Fruit fly (Drosophila melanogaster) whole organism, embryonic: ENCODE measurements around the gene CG18598.

Experiments
- Antp ChIP-seq: fragments of 200-800 bp; sonication (Bioruptor generic); optimal IDR thresholded peaks from 3 replicates; lab custom pipeline; 2016; ENCODE audit warnings: missing biosample characterization, missing genetic modification characterization
- CG10366 ChIP-seq: fragments of 200-800 bp; sonication (Bioruptor generic); IDR thresholded peaks from 2 replicates; pipeline ENCODE4 v1.3.6; 2022; ENCODE audit warnings: missing biosample characterization, missing genetic modification characterization
- CG10431 ChIP-seq: fragments of 200-800 bp; sonication (Bioruptor generic); optimal IDR thresholded peaks from 3 replicates; lab custom pipeline; 2018; ENCODE audit warnings: missing biosample characterization, mild to moderate bottlenecking, missing genetic modification characterization
- CG11247 ChIP-seq: fragments of 200-800 bp; sonication (Bioruptor generic); IDR thresholded peaks from 2 replicates; pipeline ENCODE4 v1.3.6; 2022; ENCODE audit warnings: missing biosample characterization, missing genetic modification characterization
- CG11398 ChIP-seq: fragments of 200-800 bp; sonication (Bioruptor generic); optimal IDR thresholded peaks from 2 replicates; lab custom pipeline; 2016; ENCODE audit warnings: missing biosample characterization, missing genetic modification characterization
- CG11723 ChIP-seq: fragments of 200-800 bp; sonication (Bioruptor generic); optimal IDR thresholded peaks from 2 replicates; lab custom pipeline; 2017; ENCODE audit warnings: missing biosample characterization, mild to moderate bottlenecking, missing genetic modification characterization
- CG12659 ChIP-seq: fragments of 200-800 bp; sonication (Bioruptor generic); optimal IDR thresholded peaks from 3 replicates; lab custom pipeline; 2017; ENCODE audit warnings: mild to moderate bottlenecking, missing biosample characterization, missing genetic modification reagents, missing genetic modification characterization
- CG15073 ChIP-seq: fragments of 200-800 bp; sonication (Bioruptor generic); optimal IDR thresholded peaks from 2 replicates; lab custom pipeline; 2016; ENCODE audit warnings: missing biosample characterization, missing genetic modification characterization
- CG16813 ChIP-seq: fragments of 200-800 bp; sonication (Bioruptor generic); IDR thresholded peaks from 3 replicates; pipeline ENCODE4 v1.3.6; 2022; ENCODE audit warnings: missing biosample characterization, missing genetic modification characterization; ENCODE audit not compliant: partially characterized antibody
- CG17359 ChIP-seq: fragments of 200-800 bp; sonication (Bioruptor generic); optimal IDR thresholded peaks from 3 replicates; lab custom pipeline; 2018; ENCODE audit warnings: missing biosample characterization, mild to moderate bottlenecking, missing genetic modification characterization, moderate library complexity
- CG17829 ChIP-seq: fragments of 200-800 bp; optimal IDR thresholded peaks from 2 replicates; lab custom pipeline; 2019; ENCODE audit warnings: missing biosample characterization, mild to moderate bottlenecking, missing genetic modification characterization, moderate library complexity
- CG18764 ChIP-seq: fragments of 200-800 bp; sonication (Bioruptor generic); optimal IDR thresholded peaks from 3 replicates; lab custom pipeline; 2016; ENCODE audit warnings: missing biosample characterization, missing genetic modification characterization
- CG2116 ChIP-seq: fragments of 200-800 bp; sonication (Bioruptor generic); optimal IDR thresholded peaks from 3 replicates; lab custom pipeline; 2018; ENCODE audit warnings: missing biosample characterization, mild to moderate bottlenecking, missing genetic modification characterization
- CG31224 ChIP-seq: fragments of 200-800 bp; sonication (Bioruptor generic); IDR thresholded peaks from 2 replicates; pipeline ENCODE4 v1.3.6; 2022; ENCODE audit warnings: missing biosample characterization, missing genetic modification characterization
- CG3995 ChIP-seq: fragments of 200-800 bp; sonication (Bioruptor generic); optimal IDR thresholded peaks from 3 replicates; lab custom pipeline; 2016; ENCODE audit warnings: missing biosample characterization, missing genetic modification characterization
- CG6791 ChIP-seq: fragments of 200-800 bp; sonication (Bioruptor generic); IDR thresholded peaks from 3 replicates; pipeline ENCODE4 v1.3.6; 2022; ENCODE audit warnings: missing biosample characterization, missing genetic modification characterization; ENCODE audit not compliant: partially characterized antibody
- Chrac-16 ChIP-seq: fragments of 200-800 bp; sonication (Bioruptor generic); optimal IDR thresholded peaks from 3 replicates; lab custom pipeline; 2016; ENCODE audit warnings: missing biosample characterization, missing genetic modification characterization
- Dref ChIP-seq: fragments of 200-800 bp; sonication (Bioruptor generic); IDR thresholded peaks from 2 replicates; pipeline ENCODE4 v1.3.6; 2022; ENCODE audit warnings: missing biosample characterization, missing genetic modification characterization
- GATAe ChIP-seq: fragments of 200-800 bp; sonication (Bioruptor generic); conservative IDR thresholded peaks from 2 replicates; pipeline ENCODE4 v1.3.6; 2022; ENCODE audit warnings: missing biosample characterization, missing genetic modification characterization
- Gug ChIP-seq: fragments of 200-800 bp; sonication (Bioruptor generic); IDR thresholded peaks from 4 replicates; pipeline ENCODE4 v1.3.6; 2022; ENCODE audit warnings: missing biosample characterization, missing genetic modification characterization
- HLH3B ChIP-seq: fragments of 200-800 bp; sonication (Bioruptor generic); IDR thresholded peaks from 2 replicates; pipeline ENCODE4 v1.3.6; 2022; ENCODE audit warnings: missing biosample characterization, missing genetic modification characterization
- Hr3 ChIP-seq: fragments of 200-800 bp; sonication (Bioruptor generic); optimal IDR thresholded peaks from 3 replicates; lab custom pipeline; 2016; ENCODE audit warnings: missing biosample characterization, missing genetic modification characterization
- Kr ChIP-seq: fragments of 200-800 bp; sonication (Bioruptor generic); optimal IDR thresholded peaks from 2 replicates; lab custom pipeline; 2017; ENCODE audit warnings: missing biosample characterization, mild to moderate bottlenecking, missing genetic modification characterization
- MESR4 ChIP-seq: fragments of 200-800 bp; sonication (Bioruptor generic); optimal IDR thresholded peaks from 2 replicates; lab custom pipeline; 2018; ENCODE audit warnings: missing biosample characterization, mild to moderate bottlenecking, missing genetic modification characterization, moderate library complexity
- Mes4 ChIP-seq: fragments of 200-800 bp; sonication (Bioruptor generic); optimal IDR thresholded peaks from 2 replicates; lab custom pipeline; 2016; ENCODE audit warnings: missing biosample characterization, missing genetic modification characterization
- Pdp1 ChIP-seq, 2 experiments: fragments of 200-800 bp; sonication (Bioruptor generic); optimal IDR thresholded peaks; 3 replicates each; lab custom pipeline; 2016; ENCODE audit warnings: missing biosample characterization in 2 of 2, missing genetic modification characterization in 2 of 2, mild to moderate bottlenecking in 1 of 2, moderate library complexity in 1 of 2
- TFAM ChIP-seq: fragments of 200-800 bp; sonication (Bioruptor generic); optimal IDR thresholded peaks from 2 replicates; lab custom pipeline; 2017; ENCODE audit warnings: missing biosample characterization, missing genetic modification characterization, inconsistent platforms
- ab ChIP-seq: fragments of 200-800 bp; sonication (Bioruptor generic); optimal IDR thresholded peaks from 2 replicates; lab custom pipeline; 2016; ENCODE audit warnings: missing biosample characterization, missing genetic modification characterization
- ara ChIP-seq: fragments of 200-800 bp; sonication (Bioruptor generic); IDR thresholded peaks from 2 replicates; pipeline ENCODE4 v1.3.6; 2022; ENCODE audit warnings: missing biosample characterization, missing genetic modification characterization
- bab2 ChIP-seq: fragments of 200-800 bp; sonication (Bioruptor generic); optimal IDR thresholded peaks from 2 replicates; lab custom pipeline; 2016; ENCODE audit warnings: missing biosample characterization, missing genetic modification characterization
- br ChIP-seq: fragments of >200 bp; optimal IDR thresholded peaks from 2 replicates; lab custom pipeline; 2017
- btn ChIP-seq: fragments of 200-800 bp; sonication (Bioruptor generic); optimal IDR thresholded peaks from 2 replicates; lab custom pipeline; 2016; ENCODE audit warnings: missing biosample characterization, missing genetic modification characterization
- corto ChIP-seq: fragments of 200-800 bp; sonication (Bioruptor generic); optimal IDR thresholded peaks from 2 replicates; lab custom pipeline; 2016; ENCODE audit warnings: missing biosample characterization, mild to moderate bottlenecking, missing genetic modification characterization, moderate library complexity
- crol ChIP-seq: fragments of 200-800 bp; sonication (Bioruptor generic); IDR thresholded peaks from 2 replicates; pipeline ENCODE4 v1.3.6; 2022; ENCODE audit warnings: missing biosample characterization, missing genetic modification characterization
- dmrt11E ChIP-seq: fragments of 200-800 bp; sonication (Bioruptor generic); optimal IDR thresholded peaks from 3 replicates; lab custom pipeline; 2018; ENCODE audit warnings: missing biosample characterization, mild to moderate bottlenecking, missing genetic modification characterization, moderate library complexity
- emc ChIP-seq: fragments of 200-800 bp; sonication (Bioruptor generic); optimal IDR thresholded peaks from 2 replicates; lab custom pipeline; 2016; ENCODE audit warnings: missing biosample characterization, missing genetic modification characterization
- fru ChIP-seq: fragments of >200 bp; optimal IDR thresholded peaks from 2 replicates; lab custom pipeline; 2017
- jigr1 ChIP-seq: fragments of 200-800 bp; sonication (Bioruptor generic); IDR thresholded peaks from 3 replicates; pipeline ENCODE4 v1.3.6; 2022; ENCODE audit warnings: missing biosample characterization, missing genetic modification characterization
- kah ChIP-seq: fragments of 200-800 bp; sonication (Bioruptor generic); optimal IDR thresholded peaks from 2 replicates; lab custom pipeline; 2018; ENCODE audit warnings: missing biosample characterization, mild to moderate bottlenecking, missing genetic modification characterization
- nom ChIP-seq: fragments of 200-800 bp; sonication (Bioruptor generic); optimal IDR thresholded peaks from 2 replicates; lab custom pipeline; 2017; ENCODE audit warnings: missing biosample characterization, missing genetic modification characterization, mild to moderate bottlenecking, moderate library complexity, missing genetic modification reagents
- odd ChIP-seq: fragments of 200-800 bp; sonication (Bioruptor generic); optimal IDR thresholded peaks from 2 replicates; lab custom pipeline; 2017; ENCODE audit warnings: missing biosample characterization, mild to moderate bottlenecking, missing genetic modification characterization
- pita ChIP-seq: fragments of 200-800 bp; sonication (Bioruptor generic); optimal IDR thresholded peaks from 2 replicates; lab custom pipeline; 2017; ENCODE audit warnings: missing biosample characterization, mild to moderate bottlenecking, missing genetic modification characterization
- ranshi ChIP-seq: fragments of 200-800 bp; sonication (Bioruptor generic); IDR thresholded peaks from 2 replicates; pipeline ENCODE4 v1.3.6; 2022; ENCODE audit warnings: missing biosample characterization, missing genetic modification characterization
- sim ChIP-seq: fragments of 200-800 bp; sonication (Bioruptor generic); IDR thresholded peaks from 2 replicates; pipeline ENCODE4 v1.3.6; 2022; ENCODE audit warnings: missing biosample characterization, missing genetic modification characterization
- sima ChIP-seq: fragments of 200-800 bp; sonication (Bioruptor generic); optimal IDR thresholded peaks from 2 replicates; lab custom pipeline; 2016; ENCODE audit warnings: missing biosample characterization, missing genetic modification characterization
- sisA ChIP-seq: fragments of 200-800 bp; sonication (Bioruptor generic); IDR thresholded peaks from 2 replicates; pipeline ENCODE4 v1.3.6; 2022; ENCODE audit warnings: missing biosample characterization, missing genetic modification characterization
- slp2 ChIP-seq: fragments of 200-800 bp; sonication (Bioruptor generic); optimal IDR thresholded peaks from 2 replicates; lab custom pipeline; 2016; ENCODE audit warnings: missing biosample characterization, missing genetic modification characterization
- ssp ChIP-seq: fragments of 200-800 bp; sonication (Bioruptor generic); IDR thresholded peaks from 2 replicates; pipeline ENCODE4 v1.3.6; 2022; ENCODE audit warnings: missing biosample characterization, missing genetic modification characterization
- tgo ChIP-seq: fragments of 200-800 bp; sonication (Bioruptor generic); IDR thresholded peaks from 3 replicates; pipeline ENCODE4 v1.3.6; 2022; ENCODE audit warnings: missing biosample characterization, missing genetic modification characterization
- tio ChIP-seq: fragments of 200-800 bp; sonication (Bioruptor generic); optimal IDR thresholded peaks from 2 replicates; lab custom pipeline; 2017; ENCODE audit warnings: missing biosample characterization, missing genetic modification characterization, inconsistent platforms
- wor ChIP-seq: fragments of 200-800 bp; sonication (Bioruptor generic); IDR thresholded peaks from 2 replicates; pipeline ENCODE4 v1.3.6; 2022; ENCODE audit warnings: missing biosample characterization, missing genetic modification characterization
- zen ChIP-seq: fragments of 200-800 bp; sonication (Bioruptor generic); optimal IDR thresholded peaks from 3 replicates; lab custom pipeline; 2018; ENCODE audit warnings: missing biosample characterization, mild to moderate bottlenecking, missing genetic modification characterization, moderate library complexity

Gene CG18598

DNA sequence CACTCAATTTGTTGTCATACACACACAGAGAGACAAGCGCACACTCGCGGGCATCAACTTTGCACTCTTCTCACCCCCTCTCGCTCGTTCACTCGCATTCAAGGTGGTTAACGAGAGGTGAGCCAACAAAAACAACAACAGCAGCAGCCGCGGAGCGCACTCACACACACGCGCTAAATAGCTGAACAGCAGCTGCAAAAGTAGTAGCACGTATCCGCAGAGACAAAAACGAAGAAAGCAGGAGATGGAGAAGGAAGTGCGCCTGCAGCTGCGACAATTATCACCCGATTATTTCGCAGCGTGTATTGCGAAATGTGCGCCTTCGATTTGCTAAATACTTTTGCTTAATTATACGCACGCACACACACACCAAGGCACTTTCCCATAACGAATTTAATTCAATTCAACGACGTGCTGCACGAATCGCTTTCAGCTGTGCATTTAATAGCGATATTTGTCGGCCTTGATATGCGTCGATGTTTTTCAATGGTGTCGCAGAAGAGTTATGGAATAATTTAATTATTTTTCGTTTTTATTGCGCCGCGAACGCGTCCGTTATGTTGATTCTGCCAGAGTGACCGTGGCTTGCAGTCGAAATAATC, 47.5 kb downstream of the CG18598 start (continued):
- TF ChIP-seq CG12659 (no peak), CG17359 (tag; lab: Kevin White, UChicago) (peak; percentile 3), CG2116 (GFP tag; lab: Kevin White, UChicago) (no peak), CG3995 (GFP tag; lab: Kevin White, UChicago) (no peak), ara (GFP tag; lab: Robert Waterston, UW) (no peak), btn (no peak), tgo (GFP tag; lab: Robert Waterston, UW) (no peak; the same call in 2 of the 3 replicates), Antp (no peak), wor (GFP tag; lab: Robert Waterston, UW) (no peak), CG10366 (GFP tag; lab: Robert Waterston, UW) (no peak), sisA (GFP tag; lab: Robert Waterston, UW) (no peak), jigr1 (GFP tag; lab: Robert Waterston, UW) (no peak), CG16813 (no peak), CG11398 (GFP tag; lab: Kevin White, UChicago) (peak; percentile 40), Kr (GFP tag; lab: Kevin White, UChicago) (no peak), br (lab: Kevin White, UChicago) (no peak), Chrac-16 (GFP tag; lab: Kevin White, UChicago) (no peak), tio (GFP tag; lab: Kevin White, UChicago) (no peak), Gug (GFP tag; lab: Robert Waterston, UW) (0 out of 4 replicates have a peak, but pooled peaks have one; percentile 9), bab2 (GFP tag; lab: Kevin White, UChicago) (no peak), CG17829 (tag; lab: Kevin White, UChicago) (no peak), CG31224 (GFP tag; lab: Robert Waterston, UW) (no peak), Mes4 (no peak), slp2 (GFP tag; lab: Kevin White, UChicago) (no peak), TFAM (GFP tag; lab: Kevin White, UChicago) (no peak), pita (GFP tag; lab: Kevin White, UChicago) (no peak), kah (GFP tag; lab: Kevin White, UChicago) (peak; percentile 83), ab (no peak), sima (GFP tag; lab: Kevin White, UChicago) (no peak), CG10431 (GFP tag; lab: Kevin White, UChicago) (no peak), Pdp1 (GFP tag; optimal IDR thresholded peaks at IDR 0.05; lab: Kevin White, UChicago) (no peak), CG11247 (GFP tag; lab: Robert Waterston, UW) (no peak), ranshi (GFP tag; lab: Robert Waterston, UW) (no peak), CG18764 (GFP tag; lab: Kevin White, UChicago) (peak; percentile 2), sim (GFP tag; lab: Robert Waterston, UW) (0 out of 2 replicates have a peak, but pooled peaks have one; percentile 50), CG15073 (no peak), ssp (GFP tag; lab: Robert Waterston, UW) (no peak), Hr3 (no peak), HLH3B (GFP tag; lab: Robert Waterston, UW) (no peak; the same call in 1 of the 2 replicates), corto (GFP tag; lab: Kevin White, UChicago) (no peak), dmrt11E (tag; lab: Kevin White, UChicago) (no peak), crol (GFP tag; lab: Robert Waterston, UW) (peak; percentile 96), emc (GFP tag; lab: Kevin White, UChicago) (no peak), GATAe (GFP tag; lab: Robert Waterston, UW) (no peak), CG6791 (peak; percentile 19; the same call in 1 of the 3 replicates), MESR4 (peak; percentile 67), nom (GFP tag; lab: Kevin White, UChicago) (peak; percentile 26), zen (tag; lab: Kevin White, UChicago) (no peak), CG11723 (GFP tag; lab: Kevin White, UChicago) (no peak), fru (lab: Kevin White, UChicago) (no peak), Dref (0 out of 2 replicates have a peak, but pooled peaks have one; percentile 20), odd (GFP tag; lab: Kevin White, UChicago) (peak; percentile 25)
